Fruit fly (Drosophila melanogaster) whole organism, pupa: ENCODE results near the gene CG13311.

Source experiments
- CG10348 ChIP-seq: fragments of 200-800 bp; sonication (Bioruptor generic); IDR thresholded peaks from 2 replicates; pipeline ENCODE4 v1.3.6; 2022; ENCODE audit warnings: missing biosample characterization, missing genetic modification characterization
- CG12605 ChIP-seq: fragments of 200-800 bp; sonication (Bioruptor generic); IDR thresholded peaks from 2 replicates; pipeline ENCODE4 v1.3.6; 2022; ENCODE audit warnings: missing biosample characterization, missing genetic modification characterization
- CG13204 ChIP-seq: fragments of 200-800 bp; sonication (Bioruptor generic); optimal IDR thresholded peaks from 2 replicates; lab custom pipeline; 2018; ENCODE audit warnings: missing biosample characterization, mild to moderate bottlenecking, missing genetic modification characterization, moderate library complexity
- CG14655 ChIP-seq: fragments of 200-800 bp; sonication (Bioruptor generic); optimal IDR thresholded peaks from 3 replicates; lab custom pipeline; 2017; ENCODE audit warnings: mild to moderate bottlenecking, missing biosample characterization, missing genetic modification reagents, missing genetic modification characterization
- CG32121 ChIP-seq: fragments of 200-800 bp; sonication (Bioruptor generic); IDR thresholded peaks from 2 replicates; pipeline ENCODE4 v1.3.6; 2022; ENCODE audit warnings: missing biosample characterization, missing genetic modification characterization
- CG4496 ChIP-seq: fragments of 200-800 bp; sonication (Bioruptor generic); IDR thresholded peaks from 3 replicates; pipeline ENCODE4 v1.3.6; 2022; ENCODE audit warnings: missing biosample characterization, missing genetic modification characterization
- CG8301 ChIP-seq: fragments of 200-800 bp; sonication (Bioruptor generic); optimal IDR thresholded peaks from 2 replicates; lab custom pipeline; 2018; ENCODE audit warnings: missing biosample characterization, mild to moderate bottlenecking, missing genetic modification characterization
- CG9948 ChIP-seq: fragments of 200-800 bp; sonication (Bioruptor generic); optimal IDR thresholded peaks from 2 replicates; lab custom pipeline; 2018; ENCODE audit warnings: missing biosample characterization, mild to moderate bottlenecking, missing genetic modification characterization, moderate library complexity
- D1 ChIP-seq: fragments of 200-800 bp; sonication (Bioruptor generic); optimal IDR thresholded peaks from 2 replicates; lab custom pipeline; 2018; ENCODE audit warnings: missing biosample characterization, mild to moderate bottlenecking, missing genetic modification characterization, moderate library complexity
- EcR ChIP-seq: fragments of 200-800 bp; sonication (Bioruptor generic); optimal IDR thresholded peaks from 3 replicates; lab custom pipeline; 2019; ENCODE audit warnings: missing biosample characterization, missing genetic modification characterization, mild to moderate bottlenecking, moderate library complexity, missing genetic modification reagents
- Ets98B ChIP-seq: fragments of 200-800 bp; sonication (Bioruptor generic); IDR thresholded peaks from 2 replicates; pipeline ENCODE4 v1.3.6; 2022; ENCODE audit warnings: missing biosample characterization, missing genetic modification characterization
- Snoo ChIP-seq: fragments of 200-800 bp; sonication (Bioruptor generic); optimal IDR thresholded peaks from 3 replicates; lab custom pipeline; 2017; ENCODE audit warnings: missing biosample characterization, mild to moderate bottlenecking, missing genetic modification characterization, inconsistent platforms
- fd96Ca ChIP-seq: fragments of 200-800 bp; sonication (Bioruptor generic); IDR thresholded peaks from 3 replicates; pipeline ENCODE4 v1.3.6; 2022; ENCODE audit warnings: missing biosample characterization, missing genetic modification characterization
- gl ChIP-seq: fragments of 200-800 bp; sonication (Bioruptor generic); optimal IDR thresholded peaks from 2 replicates; lab custom pipeline; 2018; ENCODE audit warnings: missing biosample characterization, mild to moderate bottlenecking, missing genetic modification characterization

dm6 chr3L:8777313-8777924, 24.5 kb downstream of the CG13311 start:
- TF ChIP-seq Ets98B (no peak), CG13204 (GFP tag; lab: Kevin White, UChicago) (no peak), EcR (GFP tag; lab: Kevin White, UChicago) (no peak), CG4496 (GFP tag; lab: Robert Waterston, UW) (no peak), CG14655 (GFP tag; lab: Kevin White, UChicago) (no peak), CG8301 (no peak), CG12605 (GFP tag; lab: Robert Waterston, UW) (no peak), gl (no peak), CG10348 (no peak), CG32121 (GFP tag; lab: Robert Waterston, UW) (no peak), D1 (tag; lab: Kevin White, UChicago) (no peak), CG9948 (tag; lab: Kevin White, UChicago) (no peak), Snoo (tag; lab: Kevin White, UChicago) (no peak), fd96Ca (GFP tag; lab: Robert Waterston, UW) (no peak)
